Worm (Caenorhabditis elegans): ENCODE data around the gene ZK105.6.
"Not testable (repeated sequence)": the region's sequence is repeated elsewhere in the genome, so short reads cannot be mapped to it uniquely, and the experiment has no call there.

The ZK105.6 gene

DNA sequence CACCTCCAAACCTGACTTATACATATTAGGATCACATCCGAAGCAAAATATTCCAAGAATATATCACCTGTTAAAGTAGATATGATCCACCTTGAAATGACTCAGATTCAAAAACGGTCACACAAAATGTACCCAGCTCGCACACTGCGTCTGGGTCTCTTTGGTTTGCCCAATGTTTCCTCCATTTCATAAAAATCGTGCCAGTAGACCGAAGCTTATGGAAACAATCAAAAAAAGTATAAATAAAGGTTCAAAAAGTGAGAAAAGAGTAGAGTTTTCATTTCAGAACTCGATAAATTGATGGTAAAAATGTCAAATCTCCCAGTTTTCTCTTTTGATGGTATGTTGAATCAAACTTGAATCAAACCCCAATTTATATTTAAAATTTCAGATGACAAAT is 13.8 kb upstream of the ZK105.6 start, which contains the start of gene srr-9:
Gene srr-9, plus strand, starts transcription at position 301 of the 400 bp plus-strand sequence.
- TF ChIP-seq unc-62 (GFP tag; optimal IDR thresholded peaks at IDR 0.05), result no peak

DNA sequence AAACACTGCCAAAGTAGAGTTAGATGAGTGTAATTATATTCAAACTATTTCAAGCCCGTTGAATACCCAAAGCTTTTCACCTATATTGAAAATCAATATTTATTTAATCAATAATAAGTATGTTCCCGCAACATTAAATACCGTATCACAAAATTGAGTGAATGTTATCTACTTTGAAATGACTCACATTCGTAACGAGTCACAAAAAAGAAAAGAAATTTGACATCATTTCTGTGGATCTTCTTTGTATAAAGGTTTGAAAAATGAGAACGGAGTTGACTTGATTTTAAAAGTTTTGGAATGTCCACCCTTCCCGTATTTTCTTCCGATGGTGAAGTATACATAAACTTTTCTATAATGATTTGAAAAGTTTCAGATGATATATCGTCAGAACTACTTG is 11.5 kb upstream of the ZK105.6 start, which contains the start of gene srr-10:
Gene srr-10, plus strand, starts transcription at position 301 of the 400 bp plus-strand sequence.
- no peak for TF ChIP-seq unc-62 (GFP tag; optimal IDR thresholded peaks at IDR 0.05)

DNA sequence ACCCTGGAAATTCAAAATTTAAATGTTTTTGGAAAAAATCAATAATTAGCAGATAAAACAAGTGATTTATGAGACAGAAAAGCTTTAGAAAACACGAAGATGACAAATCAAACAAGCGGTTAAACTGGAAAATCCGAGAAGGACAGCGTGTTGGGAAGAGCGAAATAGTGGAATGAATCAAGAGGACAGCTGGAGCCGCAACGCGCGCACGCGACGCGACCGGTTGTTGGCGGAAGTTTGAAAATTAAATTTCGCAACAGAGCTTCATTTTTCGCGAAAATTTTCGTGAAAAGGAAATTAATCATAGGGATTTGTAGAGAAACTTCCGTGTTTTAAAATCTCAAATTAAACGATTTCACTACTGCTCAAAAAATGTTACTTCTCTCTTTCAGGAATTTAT is 11.0 kb upstream of the ZK105.6 start, which contains the start of gene clic-1:
Gene clic-1, minus strand, starts transcription at position 3 of the 400 bp plus-strand sequence.
- no peak for TF ChIP-seq unc-62 (GFP tag; optimal IDR thresholded peaks at IDR 0.05)

DNA sequence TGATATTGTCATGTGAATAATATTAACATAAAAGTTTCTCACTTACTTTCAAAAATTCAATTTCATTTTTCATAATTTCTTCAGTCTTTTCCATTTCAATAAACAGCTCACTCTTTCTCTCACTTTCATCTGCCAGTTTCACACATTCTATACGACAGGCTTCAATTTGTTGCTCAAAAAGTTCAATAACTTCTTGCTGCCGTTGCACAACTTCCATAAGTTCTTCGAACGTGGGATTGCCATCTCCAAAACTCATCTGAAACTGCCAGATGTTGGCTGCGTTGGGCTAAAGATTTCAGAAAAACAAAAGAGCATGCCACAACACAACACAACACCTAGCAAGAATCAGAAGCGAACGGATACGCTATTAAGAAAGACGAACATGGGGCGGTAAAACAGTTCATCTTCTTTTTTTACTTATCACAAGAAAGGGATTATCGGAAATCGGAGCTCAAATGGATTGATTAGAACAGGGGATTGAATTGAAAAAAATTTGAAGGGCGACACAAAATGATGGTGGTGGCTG is 9.4 kb upstream of the ZK105.6 start:
- no peak for TF ChIP-seq unc-62 (GFP tag; optimal IDR thresholded peaks at IDR 0.05)

DNA sequence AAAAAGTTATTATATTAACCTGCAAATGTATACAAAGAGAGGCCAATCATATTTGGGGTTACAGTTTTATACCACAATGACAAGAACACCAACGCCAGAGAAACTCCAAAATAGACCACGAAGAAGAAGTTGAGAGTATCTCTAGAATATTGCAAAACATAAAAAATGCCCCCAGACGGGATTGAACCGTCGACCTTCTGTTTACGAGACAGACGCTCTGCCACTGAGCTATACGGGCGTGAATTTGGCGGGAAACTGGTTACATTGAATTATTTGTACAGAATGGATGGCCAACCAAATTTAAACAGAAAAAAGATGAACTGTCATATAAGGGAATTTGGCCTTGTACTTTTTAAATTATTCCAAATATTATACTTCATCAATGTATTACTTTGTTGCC is 6.6 kb upstream of the ZK105.6 start:
- TF ChIP-seq unc-62 (GFP tag; optimal IDR thresholded peaks at IDR 0.05), result no peak

DNA sequence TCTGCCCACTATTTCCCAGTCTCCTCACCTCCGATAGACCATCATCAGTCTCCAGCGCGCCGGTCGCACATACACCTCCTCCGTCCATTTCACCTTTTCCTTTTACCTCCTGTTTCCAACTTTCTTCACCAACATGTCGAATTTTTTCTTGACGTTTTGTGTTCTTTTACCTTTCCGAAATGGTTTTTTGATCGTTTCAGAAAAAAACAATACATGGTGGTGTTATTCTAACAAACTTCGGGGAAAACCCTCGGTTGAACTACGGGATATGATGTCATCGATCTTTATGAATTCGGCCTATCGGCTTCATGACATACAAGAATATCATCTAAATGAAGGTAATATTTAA is 4.8 kb upstream of the ZK105.6 start, which contains the start of gene Y97E10C.1:
Gene Y97E10C.1, plus strand, starts transcription at position 201 of the 349 bp plus-strand sequence.
- no peak for TF ChIP-seq unc-62 (GFP tag; optimal IDR thresholded peaks at IDR 0.05)

DNA sequence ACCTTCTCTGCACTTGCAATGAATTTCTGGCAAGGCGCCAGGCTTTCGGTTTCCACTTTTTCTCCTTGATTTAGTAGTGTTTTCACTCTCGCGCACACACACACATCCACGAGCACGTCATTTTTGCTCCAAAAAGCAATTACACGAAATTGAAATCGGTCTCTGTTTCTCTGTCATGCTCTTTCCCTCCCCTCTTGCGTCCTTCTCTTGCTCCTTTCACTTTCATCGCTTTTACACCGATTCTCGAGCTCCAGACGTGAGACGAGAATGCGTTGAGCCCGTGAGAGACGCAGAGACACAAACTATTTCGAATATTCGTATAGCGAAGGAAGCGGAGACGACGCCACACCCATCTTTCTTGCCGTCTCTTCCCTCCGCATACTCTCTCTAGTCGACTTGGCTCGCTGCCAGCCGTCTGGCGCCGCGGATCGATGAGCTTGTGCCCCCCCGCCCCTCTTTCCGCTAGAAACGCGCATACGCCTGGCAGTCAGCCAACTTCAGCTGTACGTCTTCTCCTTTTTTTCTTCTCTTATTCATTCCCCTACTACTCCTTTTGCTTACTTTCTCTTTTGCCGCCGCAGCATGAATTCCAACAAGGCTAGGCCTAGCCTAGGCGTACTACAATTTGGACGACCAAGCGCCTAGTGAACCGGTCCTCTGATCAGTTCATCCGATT is 4.3 kb upstream of the ZK105.6 start:
- no peak for TF ChIP-seq unc-62 (GFP tag; optimal IDR thresholded peaks at IDR 0.05)

DNA sequence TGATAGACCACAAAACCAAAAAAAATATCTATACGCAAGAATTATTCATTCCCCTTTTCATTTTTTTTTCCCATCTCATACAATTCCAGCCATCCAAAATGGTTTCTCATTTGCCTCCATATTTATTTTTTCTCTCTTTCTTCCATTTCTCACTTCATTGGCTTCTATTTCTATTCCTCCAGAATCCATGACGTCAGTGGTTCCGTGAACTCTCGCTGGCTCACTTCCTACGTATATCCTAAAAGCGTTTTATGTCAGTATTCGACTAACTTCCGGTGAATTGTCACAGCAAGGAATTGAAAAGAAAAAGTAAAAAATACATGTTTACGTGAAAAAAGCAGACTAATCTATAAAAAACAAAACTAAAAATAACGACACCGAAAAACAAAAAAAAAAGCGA is 3.1 kb upstream of the ZK105.6 start:
- TF ChIP-seq unc-62 (GFP tag; optimal IDR thresholded peaks at IDR 0.05), result no peak

DNA sequence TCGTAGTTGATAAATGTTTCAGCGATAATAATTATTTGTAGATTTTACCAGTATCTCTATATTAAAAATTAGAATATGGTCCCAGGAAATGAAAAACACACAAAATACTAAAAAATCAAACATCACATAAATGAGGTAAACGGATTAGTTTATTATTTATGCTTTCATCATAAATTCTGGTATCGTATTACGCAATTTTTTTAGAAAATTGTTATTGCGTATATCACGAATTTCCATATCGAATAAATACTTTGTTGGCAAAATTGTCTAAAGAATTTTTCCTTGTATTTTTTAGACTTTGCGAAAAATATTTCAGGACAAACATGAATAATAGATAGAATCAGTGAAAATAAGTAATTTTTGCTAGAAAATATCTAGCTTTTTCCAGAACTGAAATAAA is 2.3 kb upstream of the ZK105.6 start:
- no peak for TF ChIP-seq unc-62 (GFP tag; optimal IDR thresholded peaks at IDR 0.05)

DNA sequence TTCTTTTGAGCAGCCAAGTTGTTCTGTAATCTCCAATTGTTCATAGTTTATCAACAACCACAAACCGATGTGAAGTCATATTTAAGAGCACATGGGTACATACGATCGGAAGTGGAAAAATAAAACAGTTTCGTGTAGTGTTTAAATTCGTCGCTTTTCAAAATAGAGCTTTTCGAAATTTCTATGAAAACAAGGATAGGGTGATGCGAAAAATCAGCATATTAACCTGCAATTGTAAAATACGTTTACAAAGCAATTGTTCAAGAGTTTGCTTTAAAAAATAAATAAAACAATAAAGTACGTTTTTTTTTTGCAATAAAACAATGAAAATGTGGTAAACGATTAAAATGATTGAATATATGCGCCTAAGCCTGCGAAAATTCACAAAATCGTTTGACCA is 1.9 kb downstream of the ZK105.6 start, which contains the start of gene ZK105.14:
Gene ZK105.14, minus strand, starts transcription at position 101 of the 400 bp plus-strand sequence.
- TF ChIP-seq unc-62 (GFP tag; optimal IDR thresholded peaks at IDR 0.05), result no peak

DNA sequence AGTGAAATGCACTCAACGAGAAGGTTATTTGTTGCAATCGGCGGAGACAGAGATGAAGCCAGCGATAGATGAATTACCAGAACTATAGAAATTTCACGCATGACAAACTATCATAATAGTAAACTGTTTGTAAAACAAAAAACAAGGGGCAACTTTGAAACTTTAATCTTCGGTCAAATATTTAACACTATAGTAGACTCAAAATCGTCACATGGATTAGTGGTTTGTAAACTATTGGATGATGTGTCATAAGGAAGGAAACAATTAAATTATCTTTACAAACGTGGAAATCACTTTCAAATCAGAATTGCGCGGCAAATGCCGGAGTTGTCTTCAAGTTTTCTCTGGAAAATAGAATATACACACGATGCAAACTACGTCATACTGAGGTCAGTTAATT is 6.2 kb downstream of the ZK105.6 start, which contains the start of gene ZK105.5:
Gene ZK105.5, minus strand, starts transcription at position 101 of the 400 bp plus-strand sequence.
- no peak for TF ChIP-seq unc-62 (GFP tag; optimal IDR thresholded peaks at IDR 0.05)

DNA sequence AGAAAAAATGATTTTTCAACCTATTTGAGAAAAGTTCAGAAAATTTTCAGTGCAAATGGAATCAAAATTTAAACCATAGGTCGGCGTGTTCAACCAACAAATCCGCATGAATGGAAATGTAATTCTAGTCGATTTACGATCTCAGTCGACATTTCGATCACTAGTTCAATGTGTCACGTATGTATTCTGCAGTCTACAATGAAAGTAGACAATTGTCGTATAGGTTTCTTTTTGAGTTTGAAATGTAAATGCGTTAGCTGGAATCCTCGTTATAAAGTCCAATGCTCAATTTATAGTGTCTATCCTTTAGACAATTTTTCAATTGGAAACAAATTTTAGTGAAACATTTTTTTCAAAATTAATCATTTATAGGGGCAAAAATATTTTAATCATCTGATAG is 7.8 kb downstream of the ZK105.6 start, which contains the start of gene ZK105.12:
Gene ZK105.12, minus strand, starts transcription at position 101 of the 400 bp plus-strand sequence.
- TF ChIP-seq unc-62 (GFP tag; optimal IDR thresholded peaks at IDR 0.05), result no peak

DNA sequence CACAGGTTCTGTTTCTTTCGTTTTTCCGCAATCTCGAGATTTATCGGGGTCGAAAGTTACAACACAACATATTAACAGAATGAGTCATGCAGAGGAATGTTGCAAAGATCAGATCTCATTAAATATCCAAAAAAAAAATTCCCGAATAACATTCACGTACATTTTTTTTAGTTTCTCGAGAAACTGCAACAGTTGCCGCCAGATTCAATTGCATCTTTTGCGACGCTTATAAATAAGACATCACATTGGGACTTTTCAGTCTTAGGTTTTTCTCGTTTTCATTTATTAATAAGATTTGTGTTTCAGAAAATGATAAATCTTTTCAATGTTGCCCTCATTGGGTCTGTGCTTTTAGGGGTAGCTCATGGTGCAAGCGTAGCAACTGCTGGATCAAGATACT is 10.2 kb downstream of the ZK105.6 start, which contains the start of gene ZK105.1:
Gene ZK105.1, plus strand, starts transcription at position 301 of the 400 bp plus-strand sequence.
- no peak for TF ChIP-seq unc-62 (GFP tag; optimal IDR thresholded peaks at IDR 0.05)

DNA sequence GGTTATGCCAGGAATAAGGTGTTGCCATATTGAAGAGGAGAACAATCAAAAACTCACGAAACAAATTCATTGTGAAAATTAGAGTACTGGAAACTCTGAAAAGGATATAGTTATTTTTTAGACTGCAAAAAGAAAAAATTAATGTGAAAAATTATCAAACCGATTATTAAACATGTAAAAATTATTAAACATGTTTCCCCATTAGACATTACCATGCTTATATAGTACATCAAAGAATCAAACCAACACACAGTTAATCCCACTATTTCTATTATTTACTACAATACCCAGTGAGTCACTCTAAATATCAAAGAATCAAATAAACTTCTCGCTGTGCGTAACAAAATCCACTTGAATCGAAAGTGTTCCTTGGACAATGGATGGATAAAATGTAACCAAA is 10.8 kb downstream of the ZK105.6 start, which contains the start of gene ZK105.13:
Gene ZK105.13, minus strand, starts transcription at position 101 of the 400 bp plus-strand sequence.
- no peak for TF ChIP-seq unc-62 (GFP tag; optimal IDR thresholded peaks at IDR 0.05)

DNA sequence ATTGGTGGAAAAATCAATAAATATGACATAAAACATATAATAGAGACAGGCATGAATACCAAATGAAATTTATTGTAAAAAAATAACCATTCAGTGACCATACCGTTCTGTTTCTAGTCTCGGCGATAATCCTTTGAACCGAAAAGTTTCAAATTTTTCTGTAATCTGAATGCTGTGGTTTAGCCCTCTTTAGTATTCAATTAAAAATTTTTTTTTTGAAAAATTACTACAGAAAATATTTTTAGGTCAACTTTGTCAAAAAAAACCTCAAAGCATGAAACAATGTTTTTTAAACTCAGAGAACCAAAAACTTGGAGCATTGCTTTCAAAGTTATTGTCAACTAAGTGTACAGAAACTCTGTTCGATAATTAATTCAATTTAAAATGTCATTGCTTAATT is 15.3 kb downstream of the ZK105.6 start, which contains the start of gene ZK105.11:
Gene ZK105.11, minus strand, starts transcription at position 101 of the 400 bp plus-strand sequence.
- no peak for TF ChIP-seq unc-62 (GFP tag; optimal IDR thresholded peaks at IDR 0.05)

DNA sequence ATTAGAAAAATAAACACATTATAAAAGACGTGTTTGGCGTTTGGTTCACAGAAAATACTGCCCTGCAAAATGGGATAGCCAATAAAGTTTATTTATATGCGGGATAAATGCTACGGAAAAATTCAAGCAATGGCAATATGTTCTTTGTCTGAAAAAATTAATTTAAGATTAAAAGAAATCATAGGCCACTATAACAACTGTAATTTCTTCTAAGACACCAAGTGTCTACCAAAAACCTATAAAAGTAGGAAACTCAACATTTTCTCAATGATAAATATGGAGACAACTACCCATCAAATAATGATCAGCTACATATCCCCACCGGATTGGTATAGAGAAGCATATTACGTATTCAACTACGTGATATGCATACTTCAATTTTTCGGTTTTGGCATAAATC is 18.6 kb downstream of the ZK105.6 start, which contains the start of gene srw-3:
Gene srw-3, plus strand, starts transcription at position 301 of the 400 bp plus-strand sequence.
- TF ChIP-seq unc-62 (GFP tag; optimal IDR thresholded peaks at IDR 0.05), result no peak

DNA sequence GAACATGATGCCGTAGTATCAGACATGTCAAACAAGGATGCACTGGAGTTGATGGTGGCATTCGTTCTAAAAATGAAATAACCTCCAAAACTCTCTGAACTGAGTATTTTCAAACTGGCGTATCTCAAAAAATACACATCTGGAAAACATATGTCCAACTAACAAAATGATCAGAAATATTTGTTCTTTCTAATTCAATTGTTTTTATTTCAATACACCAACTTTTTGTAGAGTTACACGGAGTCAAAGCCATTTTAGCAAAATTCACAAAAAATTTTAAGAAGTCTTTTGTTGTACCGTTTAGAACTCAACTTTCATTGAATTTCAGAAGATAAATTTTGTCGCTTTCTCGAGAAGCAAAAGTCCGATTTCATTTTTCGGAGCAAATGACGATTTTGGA is 20.3 kb downstream of the ZK105.6 start, which contains the start of gene srsx-40:
Gene srsx-40, minus strand, starts transcription at position 101 of the 400 bp plus-strand sequence.
- TF ChIP-seq unc-62 (GFP tag; optimal IDR thresholded peaks at IDR 0.05), result not testable (repeated sequence)
